Fruit fly (Drosophila melanogaster) whole organism, embryonic: ENCODE results near the gene Gr36c.
A peak's percentile ranks its signal among the peaks of the same experiment; 100 is the strongest.

Experiments
- Abd-B ChIP-seq: fragments of 200-800 bp; sonication (Bioruptor generic); optimal IDR thresholded peaks from 2 replicates; lab custom pipeline; 2018; ENCODE audit warnings: missing biosample characterization, mild to moderate bottlenecking, missing genetic modification characterization, moderate library complexity
- Blimp-1 ChIP-seq: fragments of 200-800 bp; sonication (Bioruptor generic); optimal IDR thresholded peaks from 3 replicates; lab custom pipeline; 2018; ENCODE audit warnings: missing biosample characterization, missing genetic modification characterization, mild to moderate bottlenecking, moderate library complexity, missing genetic modification reagents
- CG10431 ChIP-seq: fragments of 200-800 bp; sonication (Bioruptor generic); optimal IDR thresholded peaks from 3 replicates; lab custom pipeline; 2018; ENCODE audit warnings: missing biosample characterization, mild to moderate bottlenecking, missing genetic modification characterization
- CG11093 ChIP-seq: fragments of 200-800 bp; sonication (Bioruptor generic); IDR thresholded peaks from 3 replicates; pipeline ENCODE4 v1.3.6; 2022; ENCODE audit warnings: missing biosample characterization, missing genetic modification characterization
- CG11695 ChIP-seq: fragments of 200-800 bp; sonication (Bioruptor generic); IDR thresholded peaks from 3 replicates; pipeline ENCODE4 v1.3.6; 2022; ENCODE audit warnings: missing biosample characterization, missing genetic modification characterization
- CG12659 ChIP-seq: fragments of 200-800 bp; sonication (Bioruptor generic); optimal IDR thresholded peaks from 3 replicates; lab custom pipeline; 2017; ENCODE audit warnings: mild to moderate bottlenecking, missing biosample characterization, missing genetic modification reagents, missing genetic modification characterization
- CG14014 ChIP-seq: fragments of 200-800 bp; sonication (Bioruptor generic); IDR thresholded peaks from 2 replicates; pipeline ENCODE4 v1.3.6; 2022; ENCODE audit warnings: missing biosample characterization, missing genetic modification characterization
- CG17359 ChIP-seq: fragments of 200-800 bp; sonication (Bioruptor generic); optimal IDR thresholded peaks from 3 replicates; lab custom pipeline; 2018; ENCODE audit warnings: missing biosample characterization, mild to moderate bottlenecking, missing genetic modification characterization, moderate library complexity
- CG18262 ChIP-seq: fragments of 200-800 bp; optimal IDR thresholded peaks from 3 replicates; lab custom pipeline; 2019; ENCODE audit warnings: missing biosample characterization, mild to moderate bottlenecking, missing genetic modification characterization, moderate library complexity
- CG18476 ChIP-seq: fragments of 200-800 bp; sonication (Bioruptor generic); optimal IDR thresholded peaks from 2 replicates; lab custom pipeline; 2016; ENCODE audit warnings: missing biosample characterization, mild to moderate bottlenecking, missing genetic modification characterization
- CG18599 ChIP-seq: fragments of 200-800 bp; sonication (Bioruptor generic); optimal IDR thresholded peaks from 3 replicates; lab custom pipeline; 2017; ENCODE audit warnings: missing biosample characterization, missing genetic modification characterization, mild to moderate bottlenecking, moderate library complexity, missing genetic modification reagents
- CG18764 ChIP-seq: fragments of 200-800 bp; sonication (Bioruptor generic); optimal IDR thresholded peaks from 3 replicates; lab custom pipeline; 2016; ENCODE audit warnings: missing biosample characterization, missing genetic modification characterization
- CG30403 ChIP-seq: fragments of 200-800 bp; sonication (Bioruptor generic); optimal IDR thresholded peaks from 3 replicates; lab custom pipeline; 2016; ENCODE audit warnings: missing biosample characterization, missing genetic modification characterization
- CG32532 ChIP-seq: fragments of 200-800 bp; sonication (Bioruptor generic); IDR thresholded peaks from 2 replicates; pipeline ENCODE4 v1.3.6; 2022; ENCODE audit warnings: missing biosample characterization, missing genetic modification characterization
- CG34376 ChIP-seq: fragments of 200-800 bp; sonication (Bioruptor generic); optimal IDR thresholded peaks from 2 replicates; lab custom pipeline; 2018; ENCODE audit warnings: missing biosample characterization, mild to moderate bottlenecking, missing genetic modification characterization
- CG3995 ChIP-seq: fragments of 200-800 bp; sonication (Bioruptor generic); optimal IDR thresholded peaks from 3 replicates; lab custom pipeline; 2016; ENCODE audit warnings: missing biosample characterization, missing genetic modification characterization
- CG7839 ChIP-seq: fragments of 200-800 bp; sonication (Bioruptor generic); optimal IDR thresholded peaks from 3 replicates; lab custom pipeline; 2018; ENCODE audit warnings: missing biosample characterization, mild to moderate bottlenecking, missing genetic modification characterization, moderate library complexity
- CG9609 ChIP-seq: fragments of 200-800 bp; sonication (Bioruptor generic); optimal IDR thresholded peaks from 3 replicates; lab custom pipeline; 2016; ENCODE audit warnings: missing biosample characterization, missing genetic modification characterization
- CrebB ChIP-seq: fragments of 200-800 bp; sonication (Bioruptor generic); optimal IDR thresholded peaks from 3 replicates; lab custom pipeline; 2018; ENCODE audit warnings: missing biosample characterization, mild to moderate bottlenecking, missing genetic modification characterization
- D19A ChIP-seq: fragments of 200-800 bp; optimal IDR thresholded peaks from 3 replicates; lab custom pipeline; 2019; ENCODE audit warnings: missing biosample characterization, mild to moderate bottlenecking, missing genetic modification characterization, moderate library complexity
- Drgx ChIP-seq: fragments of 200-800 bp; sonication (Bioruptor generic); IDR thresholded peaks from 2 replicates; pipeline ENCODE4 v1.3.6; 2022; ENCODE audit warnings: missing biosample characterization, missing genetic modification characterization
- Ets97D ChIP-seq: fragments of 200-800 bp; sonication (Bioruptor generic); optimal IDR thresholded peaks from 3 replicates; lab custom pipeline; 2016; ENCODE audit warnings: missing biosample characterization, missing genetic modification characterization
- Fer1 ChIP-seq: fragments of 200-800 bp; sonication (Bioruptor generic); optimal IDR thresholded peaks from 2 replicates; lab custom pipeline; 2017; ENCODE audit warnings: missing biosample characterization, mild to moderate bottlenecking, missing genetic modification characterization
- Gsc ChIP-seq: fragments of 200-800 bp; sonication (Bioruptor generic); IDR thresholded peaks from 2 replicates; pipeline ENCODE4 v1.3.6; 2022; ENCODE audit warnings: missing biosample characterization, missing genetic modification characterization
- HLH3B ChIP-seq: fragments of 200-800 bp; sonication (Bioruptor generic); IDR thresholded peaks from 2 replicates; pipeline ENCODE4 v1.3.6; 2022; ENCODE audit warnings: missing biosample characterization, missing genetic modification characterization
- Hmr ChIP-seq: fragments of 200-800 bp; sonication (Bioruptor generic); optimal IDR thresholded peaks from 3 replicates; lab custom pipeline; 2017; ENCODE audit warnings: mild to moderate bottlenecking, missing biosample characterization, missing genetic modification reagents, missing genetic modification characterization
- Hsf ChIP-seq: fragments of 200-800 bp; sonication (Bioruptor generic); optimal IDR thresholded peaks from 3 replicates; lab custom pipeline; 2016; ENCODE audit warnings: missing biosample characterization, missing genetic modification characterization
- Meics ChIP-seq: fragments of 200-800 bp; sonication (Bioruptor generic); optimal IDR thresholded peaks from 2 replicates; lab custom pipeline; 2017; ENCODE audit warnings: missing biosample characterization, mild to moderate bottlenecking, missing genetic modification characterization
- NfI ChIP-seq: fragments of 200-800 bp; sonication (Bioruptor generic); optimal IDR thresholded peaks from 3 replicates; lab custom pipeline; 2018; ENCODE audit warnings: missing biosample characterization, mild to moderate bottlenecking, missing genetic modification characterization, moderate library complexity
- Oli ChIP-seq: fragments of 200-800 bp; sonication (Bioruptor generic); optimal IDR thresholded peaks from 2 replicates; lab custom pipeline; 2018; ENCODE audit warnings: missing biosample characterization, mild to moderate bottlenecking, missing genetic modification characterization, moderate library complexity
- PHDP ChIP-seq: fragments of 200-800 bp; sonication (Bioruptor generic); optimal IDR thresholded peaks from 3 replicates; lab custom pipeline; 2018; ENCODE audit warnings: missing biosample characterization, mild to moderate bottlenecking, missing genetic modification characterization, moderate library complexity
- Ptx1 ChIP-seq: fragments of 200-800 bp; sonication (Bioruptor generic); IDR thresholded peaks from 2 replicates; pipeline ENCODE4 v1.3.6; 2022; ENCODE audit warnings: missing biosample characterization, missing genetic modification characterization
- ab ChIP-seq: fragments of 200-800 bp; sonication (Bioruptor generic); optimal IDR thresholded peaks from 2 replicates; lab custom pipeline; 2016; ENCODE audit warnings: missing biosample characterization, missing genetic modification characterization
- aop ChIP-seq: fragments of 200-800 bp; sonication (Bioruptor generic); IDR thresholded peaks from 2 replicates; pipeline ENCODE4 v1.3.6; 2022; ENCODE audit warnings: missing biosample characterization, missing genetic modification characterization
- bcd ChIP-seq: fragments of 200-800 bp; sonication (Bioruptor generic); optimal IDR thresholded peaks from 2 replicates; lab custom pipeline; 2017; ENCODE audit warnings: missing biosample characterization, mild to moderate bottlenecking, missing genetic modification characterization
- dpn ChIP-seq, 2 experiments: fragments of 200-800 bp; sonication (Bioruptor generic); optimal IDR thresholded peaks; 3 replicates each; lab custom pipeline; 2016; ENCODE audit warnings: missing biosample characterization in 2 of 2, missing genetic modification characterization in 2 of 2
- esg ChIP-seq: fragments of 200-800 bp; sonication (Bioruptor generic); conservative IDR thresholded peaks from 2 replicates; pipeline ENCODE4 v1.3.6; 2022; ENCODE audit warnings: missing biosample characterization, missing genetic modification characterization
- eve ChIP-seq, 2 experiments: fragments of >200 bp; optimal IDR thresholded peaks; 2 replicates each; lab custom pipeline; 2017; ENCODE audit warnings: missing biosample characterization in 2 of 2, missing genetic modification characterization in 2 of 2
- fd96Cb ChIP-seq: fragments of 200-800 bp; sonication (Bioruptor generic); optimal IDR thresholded peaks from 2 replicates; lab custom pipeline; 2018; ENCODE audit warnings: missing biosample characterization, mild to moderate bottlenecking, missing genetic modification characterization, moderate library complexity
- gem ChIP-seq: fragments of 200-800 bp; sonication (Bioruptor generic); optimal IDR thresholded peaks from 2 replicates; lab custom pipeline; 2019; ENCODE audit warnings: missing biosample characterization, mild to moderate bottlenecking, missing genetic modification characterization, moderate library complexity
- grau ChIP-seq: fragments of 200-800 bp; optimal IDR thresholded peaks from 3 replicates; lab custom pipeline; 2019; ENCODE audit warnings: missing biosample characterization, mild to moderate bottlenecking, missing genetic modification characterization, moderate library complexity
- kay ChIP-seq: fragments of 200-800 bp; sonication (Bioruptor generic); optimal IDR thresholded peaks from 2 replicates; lab custom pipeline; 2016; ENCODE audit warnings: missing biosample characterization, missing genetic modification characterization
- luna ChIP-seq: fragments of 200-800 bp; sonication (Bioruptor generic); optimal IDR thresholded peaks from 2 replicates; lab custom pipeline; 2016; ENCODE audit warnings: missing biosample characterization, missing genetic modification characterization
- p53 ChIP-seq: fragments of 200-800 bp; sonication (Bioruptor generic); optimal IDR thresholded peaks from 2 replicates; lab custom pipeline; 2016; ENCODE audit warnings: missing biosample characterization, missing genetic modification characterization
- phol ChIP-seq: fragments of 200-800 bp; sonication (Bioruptor generic); optimal IDR thresholded peaks from 3 replicates; lab custom pipeline; 2018; ENCODE audit warnings: missing biosample characterization, mild to moderate bottlenecking, missing genetic modification characterization, moderate library complexity
- prd ChIP-seq, 3 experiments: fragments of >200 bp in 2 of 3; fragments of 200-800 bp in 1 of 3; sonication (Bioruptor generic) in 1 of 3; optimal IDR thresholded peaks in 2 of 3; IDR thresholded peaks in 1 of 3; 2 replicates in 2 of 3; 3 replicates in 1 of 3; pipeline versions ENCODE4 v1.3.6 to Lab custom; 2017 to 2022; ENCODE audit warnings: missing biosample characterization in 1 of 3, missing genetic modification characterization in 1 of 3
- pros ChIP-seq: fragments of 200-800 bp; sonication (Bioruptor generic); optimal IDR thresholded peaks from 3 replicates; lab custom pipeline; 2019; ENCODE audit warnings: missing biosample characterization, mild to moderate bottlenecking, missing genetic modification characterization, moderate library complexity
- seq ChIP-seq: fragments of 200-800 bp; sonication (Bioruptor generic); IDR thresholded peaks from 2 replicates; pipeline ENCODE4 v1.3.6; 2022; ENCODE audit warnings: missing biosample characterization, missing genetic modification characterization
- slp2 ChIP-seq: fragments of 200-800 bp; sonication (Bioruptor generic); optimal IDR thresholded peaks from 2 replicates; lab custom pipeline; 2016; ENCODE audit warnings: missing biosample characterization, missing genetic modification characterization
- tgo ChIP-seq: fragments of 200-800 bp; sonication (Bioruptor generic); IDR thresholded peaks from 3 replicates; pipeline ENCODE4 v1.3.6; 2022; ENCODE audit warnings: missing biosample characterization, missing genetic modification characterization

The Gr36c gene

dm6 chr2L:17203833-17204232 lies 23.7 kb downstream of the Gr36c start (continued):
- no peak for TF ChIP-seq Gsc
- no peak for TF ChIP-seq Ets97D (GFP tag; lab: Kevin White, UChicago)
- TF ChIP-seq pros (GFP tag; lab: Kevin White, UChicago): no peak
- no peak for TF ChIP-seq CG11093
- TF ChIP-seq Hsf (GFP tag; lab: Kevin White, UChicago): peak; percentile 38
- no peak for TF ChIP-seq CG9609 (GFP tag; lab: Kevin White, UChicago)
- TF ChIP-seq CG18764 (GFP tag; lab: Kevin White, UChicago): no peak
- TF ChIP-seq CG34376 (GFP tag; lab: Kevin White, UChicago): no peak
- no peak for TF ChIP-seq prd (optimal IDR thresholded peaks at IDR 0.05; lab: Kevin White, UChicago)
- TF ChIP-seq prd (GFP tag; IDR thresholded peaks at IDR 0.05; lab: Robert Waterston, UW): peak; percentile 54; the same call in 2 of the 3 replicates
- peak; percentile 38 for TF ChIP-seq Hmr (GFP tag; lab: Kevin White, UChicago)
- TF ChIP-seq dpn (GFP tag; optimal IDR thresholded peaks at IDR 0.05; lab: Kevin White, UChicago): peak in 1 of 2 experiments; percentile 23
- TF ChIP-seq esg (GFP tag; lab: Robert Waterston, UW): 0 out of 2 replicates have a peak, but pooled peaks have one; percentile 7
- TF ChIP-seq HLH3B: peak; percentile 31; the same call in 1 of the 2 replicates
- no peak for TF ChIP-seq CG10431 (GFP tag; lab: Kevin White, UChicago)
- no peak for TF ChIP-seq seq (GFP tag; lab: Robert Waterston, UW)
- no peak for TF ChIP-seq CrebB
- no peak for TF ChIP-seq kay
- peak; percentile 0 for TF ChIP-seq Oli
- TF ChIP-seq Drgx (GFP tag; lab: Robert Waterston, UW): no peak
- TF ChIP-seq CG32532 (GFP tag; lab: Robert Waterston, UW): peak; percentile 52
- TF ChIP-seq grau: peak; percentile 13
- no peak for TF ChIP-seq aop (GFP tag; lab: Robert Waterston, UW)

- TF ChIP-seq CG11695 (GFP tag; lab: Robert Waterston, UW) (0 out of 3 replicates have a peak, but pooled peaks have one; percentile 8), CG30403 (GFP tag; lab: Kevin White, UChicago) (peak; percentile 17), luna (GFP tag; lab: Kevin White, UChicago) (no peak), Ptx1 (GFP tag; lab: Robert Waterston, UW) (0 out of 2 replicates have a peak, but pooled peaks have one; percentile 12), Blimp-1 (GFP tag; lab: Kevin White, UChicago) (peak; percentile 18), CG7839 (peak; percentile 54), CG14014 (GFP tag; lab: Robert Waterston, UW) (peak; percentile 35; the same call in 1 of the 2 replicates), CG17359 (peak; percentile 13), CG12659 (peak; percentile 18), CG18262 (peak; percentile 22), ab (GFP tag; lab: Kevin White, UChicago) (no peak), CG18599 (peak; percentile 70), tgo (no peak), NfI (peak; percentile 7), grau (peak; percentile 53), Hmr (GFP tag; lab: Kevin White, UChicago) (peak; percentile 46), slp2 (GFP tag; lab: Kevin White, UChicago) (no peak), CG3995 (GFP tag; lab: Kevin White, UChicago) (no peak), CG18476 (GFP tag; lab: Kevin White, UChicago) (no peak), p53 (no peak), esg (GFP tag; lab: Robert Waterston, UW) (peak; percentile 29; the same call in 1 of the 2 replicates), Meics (GFP tag; lab: Kevin White, UChicago) (peak; percentile 31), bcd (peak; percentile 0), Abd-B (GFP tag; lab: Kevin White, UChicago) (peak; percentile 24), gem (tag; lab: Kevin White, UChicago) (peak; percentile 61), D19A (tag; lab: Kevin White, UChicago) (peak; percentile 49), Fer1 (GFP tag; lab: Kevin White, UChicago) (peak; percentile 54), phol (tag; lab: Kevin White, UChicago) (peak; percentile 40), PHDP (tag; lab: Kevin White, UChicago) (peak; percentile 36), eve (GFP tag; optimal IDR thresholded peaks at IDR 0.05; lab: Kevin White, UChicago) (peak in 1 of 2 experiments; percentile 25), fd96Cb (tag; lab: Kevin White, UChicago) (peak; percentile 12)
Observed at dm6 chr2L:17207072-17207471, 26.9 kb downstream of the Gr36c start.
